Worm (Caenorhabditis elegans) whole organism, L3 larva: ENCODE results near the gene C45B11.8.

ENCODE experiments used
- ama-1 ChIP-seq: fragments of 150-350 bp; optimal IDR thresholded peaks from 2 replicates; lab custom pipeline; 2018
- egl-27 ChIP-seq: sonication (generic microtip); optimal IDR thresholded peaks from 4 replicates; lab custom pipeline; 2017; ENCODE audit warnings: missing biosample characterization, missing genetic modification reagents, missing genetic modification characterization
- elt-1 ChIP-seq: fragments of 150-350 bp; optimal IDR thresholded peaks from 2 replicates; lab custom pipeline; 2014; ENCODE audit warnings: missing biosample characterization, missing genetic modification characterization
- nfya-1 ChIP-seq: sonication (generic microtip); optimal IDR thresholded peaks from 2 replicates; lab custom pipeline; 2017; ENCODE audit warnings: missing genetic modification characterization, mild to moderate bottlenecking, missing compliant biosample characterization, antibody characterized with exemption, moderate library complexity; ENCODE audit not compliant: insufficient read depth
- nhr-28 ChIP-seq: fragments of 150-350 bp; optimal IDR thresholded peaks from 2 replicates; lab custom pipeline; 2014; ENCODE audit warnings: missing biosample characterization, missing genetic modification characterization
- nhr-77 ChIP-seq: fragments of 150-350 bp; optimal IDR thresholded peaks from 2 replicates; lab custom pipeline; 2014; ENCODE audit warnings: missing biosample characterization, missing genetic modification characterization
- pha-4 ChIP-seq: fragments of 150-350 bp; optimal IDR thresholded peaks from 2 replicates; lab custom pipeline; 2014; ENCODE audit warnings: missing biosample characterization, missing genetic modification reagents, missing genetic modification characterization
- zag-1 ChIP-seq: fragments of 150-350 bp; optimal IDR thresholded peaks from 2 replicates; lab custom pipeline; 2014; ENCODE audit warnings: missing biosample characterization, missing genetic modification characterization

ce11 chrV:11076028-11076402 is 35.4 kb downstream of the C45B11.8 start:
- TF ChIP-seq nfya-1 (tag; lab: Kevin White, UChicago) = no peak
- TF ChIP-seq elt-1 = no peak
- TF ChIP-seq nhr-28 (tag; lab: Kevin White, UChicago) = no peak
- no peak for TF ChIP-seq zag-1
- no peak for TF ChIP-seq pha-4 (tag; lab: Kevin White, UChicago)
- TF ChIP-seq nhr-77 (tag; lab: Kevin White, UChicago) = no peak
- no peak for TF ChIP-seq ama-1
- no peak for TF ChIP-seq egl-27
